Fruit fly (Drosophila melanogaster): ENCODE measurements around the gene CG1789.

Gene CG1789

dm6 chrX:8671348-8672298 lies 48.7 kb upstream of the CG1789 start (continued):
- TF ChIP-seq nerfin-1 (tag; optimal IDR thresholded peaks at IDR 0.05) (peak; percentile 14), CG7928 (GFP tag; optimal IDR thresholded peaks at IDR 0.05) (no peak), bsh (GFP tag; optimal IDR thresholded peaks at IDR 0.05) (peak in 1 of 2 experiments; percentile 56), HLH3B (GFP tag; IDR thresholded peaks at IDR 0.05) (peak; percentile 64), CG2202 (tag; optimal IDR thresholded peaks at IDR 0.05) (no peak), dmrt11E (tag; optimal IDR thresholded peaks at IDR 0.05) (peak; percentile 82), CG9609 (GFP tag; optimal IDR thresholded peaks at IDR 0.05) (peak; percentile 29), CG30403 (GFP tag; optimal IDR thresholded peaks at IDR 0.05) (peak; percentile 30), NfI (GFP tag; optimal IDR thresholded peaks at IDR 0.05) (no peak), E2f1 (GFP tag; IDR thresholded peaks at IDR 0.05) (peak; percentile 51), Poxn (GFP tag; IDR thresholded peaks at IDR 0.05) (no peak), esg (GFP tag; conservative IDR thresholded peaks at IDR 0.05) (peak; percentile 58), CG12391 (tag; optimal IDR thresholded peaks at IDR 0.05) (peak; percentile 43), CG8089 (GFP tag; optimal IDR thresholded peaks at IDR 0.05) (peak; percentile 12), gem (tag; optimal IDR thresholded peaks at IDR 0.05) (peak; percentile 62), CG9817 (tag; optimal IDR thresholded peaks at IDR 0.05) (no peak), CG11723 (GFP tag; optimal IDR thresholded peaks at IDR 0.05) (no peak), Oli (tag; optimal IDR thresholded peaks at IDR 0.05) (peak; percentile 21), Camta (GFP tag; optimal IDR thresholded peaks at IDR 0.05) (peak; percentile 10), fd64A (GFP tag; optimal IDR thresholded peaks at IDR 0.05) (no peak), croc (GFP tag; conservative IDR thresholded peaks at IDR 0.05) (peak; percentile 59), CG3407 (GFP tag; optimal IDR thresholded peaks at IDR 0.05) (peak; percentile 15), Ptx1 (GFP tag; IDR thresholded peaks at IDR 0.05) (peak; percentile 52), Med (GFP tag) (peak; percentile 84), twi (tag; optimal IDR thresholded peaks at IDR 0.05) (no peak), seq (GFP tag; IDR thresholded peaks at IDR 0.05) (no peak), CG4424 (GFP tag; optimal IDR thresholded peaks at IDR 0.05) (peak; percentile 33), CG15601 (tag; optimal IDR thresholded peaks at IDR 0.05) (peak; percentile 26), danr (GFP tag; IDR thresholded peaks at IDR 0.05) (peak; percentile 20; the same call in 1 of the 2 replicates), dan (GFP tag; IDR thresholded peaks at IDR 0.05) (peak; percentile 55; the same call in 1 of the 2 replicates), Blimp-1 (GFP tag; optimal IDR thresholded peaks at IDR 0.05) (peak; percentile 50), zfh1 (GFP tag; IDR thresholded peaks at IDR 0.05) (peak; percentile 90), CG13775 (GFP tag; optimal IDR thresholded peaks at IDR 0.05) (peak; percentile 3), otp (GFP tag; IDR thresholded peaks at IDR 0.05) (peak; percentile 85), fu2 (GFP tag; optimal IDR thresholded peaks at IDR 0.05) (no peak), CG1529 (GFP tag; optimal IDR thresholded peaks at IDR 0.05) (peak; percentile 18), CG30431 (GFP tag; optimal IDR thresholded peaks at IDR 0.05) (peak; percentile 15), psq (GFP tag; optimal IDR thresholded peaks at IDR 0.05) (no peak), ci (GFP tag; IDR thresholded peaks at IDR 0.05) (peak; percentile 85), dimm (GFP tag; IDR thresholded peaks at IDR 0.05) (peak; percentile 15; the same call in 1 of the 2 replicates), tin (GFP tag; optimal IDR thresholded peaks at IDR 0.05) (peak; percentile 20), Xbp1 (GFP tag; optimal IDR thresholded peaks at IDR 0.05) (peak; percentile 17), sqz (GFP tag; optimal IDR thresholded peaks at IDR 0.05) (peak; percentile 69), CG32772 (GFP tag; IDR thresholded peaks at IDR 0.05) (peak; percentile 55), CG8765 (GFP tag; IDR thresholded peaks at IDR 0.05) (peak; percentile 75; the same call in 1 of the 2 replicates), CG2712 (tag; optimal IDR thresholded peaks at IDR 0.05) (peak; percentile 78), usp (GFP tag; optimal IDR thresholded peaks at IDR 0.05) (no peak), Rfx (GFP tag; IDR thresholded peaks at IDR 0.05) (0 out of 2 replicates have a peak, but pooled peaks have one; percentile 7), PHDP (tag; optimal IDR thresholded peaks at IDR 0.05) (peak; percentile 4)

Measured in whole organism, embryonic.